Worm (Caenorhabditis elegans): ENCODE data around the gene blos-4.
A peak's percentile ranks its signal among the peaks of the same experiment; 100 is the strongest.

Gene blos-4

ce11 chrII:6236093-6236945 is 8.7 kb upstream of the blos-4 start:
- TF ChIP-seq daf-12 (tag; optimal IDR thresholded peaks at IDR 0.05) (no peak), R02D3.7 (tag; optimal IDR thresholded peaks at IDR 0.05) (no peak), daf-16 (GFP tag; optimal IDR thresholded peaks at IDR 0.05) (peak in 1 of 2 experiments; percentile 44), daf-16 (tag; optimal IDR thresholded peaks at IDR 0.05) (peak; percentile 65), duxl-1 (tag; optimal IDR thresholded peaks at IDR 0.05; ENCODE audit: poor library complexity) (no peak), F10B5.3 (tag; optimal IDR thresholded peaks at IDR 0.05) (no peak), hlh-11 (tag; optimal IDR thresholded peaks at IDR 0.05) (peak; percentile 59), hlh-30 (tag; optimal IDR thresholded peaks at IDR 0.05; ENCODE audit: insufficient read depth) (peak; percentile 49), nhr-6 (tag; optimal IDR thresholded peaks at IDR 0.05) (peak; percentile 49), T26A8.4 (GFP tag; IDR thresholded peaks at IDR 0.05) (no peak), hmg-1.1 (GFP tag; IDR thresholded peaks at IDR 0.05) (peak; percentile 32; the same call in 1 of the 2 replicates), mdl-1 (tag; optimal IDR thresholded peaks at IDR 0.05) (peak in 1 of 2 experiments; percentile 27), nhr-111 (GFP tag; optimal IDR thresholded peaks at IDR 0.05) (no peak), lsy-2 (tag; optimal IDR thresholded peaks at IDR 0.05) (no peak), unc-62 (GFP tag; optimal IDR thresholded peaks at IDR 0.05 in 1 of 2) (peak in 1 of 2 experiments; percentile 60), unc-62 (tag; optimal IDR thresholded peaks at IDR 0.05) (no peak), madf-9 (GFP tag; conservative IDR thresholded peaks at IDR 0.05) (peak; percentile 49; the same call in 1 of the 2 replicates), pha-4 (GFP tag; IDR thresholded peaks at IDR 0.05) (no peak), pha-4 (tag; optimal IDR thresholded peaks at IDR 0.05) (no peak), arid-1 (GFP tag; conservative IDR thresholded peaks at IDR 0.05) (no peak), lir-3 (tag; optimal IDR thresholded peaks at IDR 0.05) (no peak), zfp-3 (GFP tag; conservative IDR thresholded peaks at IDR 0.05) (no peak)

- TF ChIP-seq ZK337.2 (GFP tag; IDR thresholded peaks at IDR 0.05) (no peak), cey-2 (tag; optimal IDR thresholded peaks at IDR 0.05; ENCODE audit: borderline replicate concordance, insufficient read depth) (no peak), nhr-42 (GFP tag; IDR thresholded peaks at IDR 0.05) (no peak), Y48G9A.11 (GFP tag; IDR thresholded peaks at IDR 0.05) (no peak), R02D3.7 (tag; optimal IDR thresholded peaks at IDR 0.05) (no peak), egl-27 (tag; optimal IDR thresholded peaks at IDR 0.05) (no peak), daf-8 (GFP tag; IDR thresholded peaks at IDR 0.05) (no peak), tag-97 (GFP tag; IDR thresholded peaks at IDR 0.05) (no peak), dmd-8 (GFP tag; IDR thresholded peaks at IDR 0.05) (no peak), snpc-4 (tag; optimal IDR thresholded peaks at IDR 0.05) (no peak)
These were observed 3.3 kb upstream of the blos-4 start, which contains the start of gene T24H7.8 for ce11 chrII:6241758-6242157. T24H7.8 (plus strand) TSS chrII:6242058.

ce11 chrII:6244171-6244570 is 878 bp upstream of the blos-4 start, which contains the start of gene tat-4:
tat-4 (minus strand) TSS chrII:6244287.
- no peak for TF ChIP-seq skn-1 (tag; optimal IDR thresholded peaks at IDR 0.05)
- TF ChIP-seq lin-13 (GFP tag; optimal IDR thresholded peaks at IDR 0.05): no peak
- TF ChIP-seq dve-1 (tag; optimal IDR thresholded peaks at IDR 0.05; ENCODE audit: insufficient read depth): peak; percentile 12
- peak; percentile 24 for TF ChIP-seq nhr-6 (tag; optimal IDR thresholded peaks at IDR 0.05)
- peak; percentile 14 for TF ChIP-seq aha-1 (tag)
- peak; percentile 89 for TF ChIP-seq pqm-1 (tag; optimal IDR thresholded peaks at IDR 0.05)
- peak; percentile 81 for TF ChIP-seq nhr-28 (tag; optimal IDR thresholded peaks at IDR 0.05)
